Worm (Caenorhabditis elegans) whole organism, young adult: ENCODE measurements around the gene C56C10.7.

Experiments
- B0336.3 ChIP-seq: fragments of 200-800 bp; sonication (Bioruptor generic); IDR thresholded peaks from 2 replicates; pipeline ENCODE4 v1.3.6; 2022; ENCODE audit warnings: missing genetic modification characterization, missing compliant biosample characterization
- C06A6.2 ChIP-seq: fragments of 200-800 bp; sonication (Bioruptor generic); conservative IDR thresholded peaks from 2 replicates; pipeline ENCODE4 v1.3.6; 2022; ENCODE audit warnings: missing genetic modification characterization, missing compliant biosample characterization
- F57C9.4 ChIP-seq: sonication (generic microtip); optimal IDR thresholded peaks from 2 replicates; lab custom pipeline; 2017; ENCODE audit warnings: mild to moderate bottlenecking, missing genetic modification characterization, missing compliant biosample characterization
- Y53G8AR.9 ChIP-seq: fragments of 200-800 bp; sonication (Bioruptor generic); conservative IDR thresholded peaks from 2 replicates; pipeline ENCODE4 v1.3.6; 2022; ENCODE audit warnings: missing genetic modification reagents, missing genetic modification characterization, missing compliant biosample characterization
- atf-7 ChIP-seq: sonication (generic microtip); optimal IDR thresholded peaks from 2 replicates; lab custom pipeline; 2017; ENCODE audit warnings: mild to moderate bottlenecking, missing genetic modification characterization, missing compliant biosample characterization
- bed-1 ChIP-seq: fragments of 200-800 bp; sonication (Bioruptor generic); IDR thresholded peaks from 2 replicates; pipeline ENCODE4 v1.3.6; 2022; ENCODE audit warnings: missing genetic modification reagents, missing genetic modification characterization, missing compliant biosample characterization
- bed-2 ChIP-seq: fragments of 200-800 bp; sonication (Bioruptor generic); IDR thresholded peaks from 2 replicates; pipeline ENCODE4 v1.3.6; 2022; ENCODE audit warnings: missing genetic modification reagents, missing genetic modification characterization, missing compliant biosample characterization
- cebp-1 ChIP-seq, 2 experiments: fragments of 200-800 bp in 1 of 2; sonication (Bioruptor generic) in 1 of 2; sonication (generic microtip) in 1 of 2; IDR thresholded peaks in 1 of 2; optimal IDR thresholded peaks in 1 of 2; 2 replicates each; pipeline versions ENCODE4 v1.3.6 to Lab custom; 2017 to 2022; ENCODE audit warnings: missing compliant biosample characterization in 2 of 2, missing genetic modification characterization in 2 of 2, mild to moderate bottlenecking in 1 of 2, missing genetic modification reagents in 1 of 2, moderate library complexity in 1 of 2
- ceh-100 ChIP-seq: fragments of 200-800 bp; sonication (Bioruptor generic); IDR thresholded peaks from 2 replicates; pipeline ENCODE4 v1.3.6; 2022; ENCODE audit warnings: missing genetic modification reagents, missing genetic modification characterization, missing compliant biosample characterization
- chd-7 ChIP-seq: sonication (generic microtip); optimal IDR thresholded peaks from 2 replicates; lab custom pipeline; 2016; ENCODE audit warnings: mild to moderate bottlenecking, missing genetic modification characterization, moderate library complexity, missing compliant biosample characterization
- dox-1 ChIP-seq: fragments of 200-800 bp; sonication (Bioruptor generic); IDR thresholded peaks from 2 replicates; pipeline ENCODE4 v1.3.6; 2022; ENCODE audit warnings: missing genetic modification reagents, missing genetic modification characterization, missing compliant biosample characterization
- dpff-1 ChIP-seq: sonication (generic microtip); optimal IDR thresholded peaks from 2 replicates; lab custom pipeline; 2017; ENCODE audit warnings: mild to moderate bottlenecking, missing genetic modification characterization, missing compliant biosample characterization
- egl-44 ChIP-seq: fragments of 200-800 bp; sonication (Bioruptor generic); IDR thresholded peaks from 2 replicates; pipeline ENCODE4 v1.3.6; 2022; ENCODE audit warnings: missing genetic modification reagents, missing genetic modification characterization, missing compliant biosample characterization
- egrh-3 ChIP-seq: fragments of 200-800 bp; sonication (Bioruptor generic); IDR thresholded peaks from 2 replicates; pipeline ENCODE4 v1.3.6; 2022; ENCODE audit warnings: missing genetic modification reagents, missing genetic modification characterization, missing compliant biosample characterization
- ets-4 ChIP-seq: fragments of 200-800 bp; sonication (Bioruptor generic); optimal IDR thresholded peaks from 2 replicates; lab custom pipeline; 2018; ENCODE audit warnings: mild to moderate bottlenecking, missing genetic modification characterization, missing compliant biosample characterization
- hlh-26 ChIP-seq: fragments of 200-800 bp; sonication (Bioruptor generic); conservative IDR thresholded peaks from 2 replicates; pipeline ENCODE4 v1.3.6; 2022; ENCODE audit warnings: missing genetic modification reagents, missing genetic modification characterization, missing compliant biosample characterization
- hsf-1 ChIP-seq: fragments of 200-800 bp; sonication (Bioruptor generic); IDR thresholded peaks from 2 replicates; pipeline ENCODE4 v1.3.6; 2022; ENCODE audit warnings: missing genetic modification reagents, missing genetic modification characterization, missing compliant biosample characterization
- let-526 ChIP-seq: fragments of 200-800 bp; sonication (Bioruptor generic); IDR thresholded peaks from 2 replicates; pipeline ENCODE4 v1.3.6; 2022; ENCODE audit warnings: missing genetic modification reagents, missing genetic modification characterization, missing compliant biosample characterization
- lsy-27 ChIP-seq: sonication (generic microtip); optimal IDR thresholded peaks from 2 replicates; lab custom pipeline; 2017; ENCODE audit warnings: missing genetic modification characterization, mild to moderate bottlenecking, missing compliant biosample characterization, antibody characterized with exemption, missing genotype, borderline replicate concordance; ENCODE audit not compliant: insufficient read depth
- madf-3 ChIP-seq: fragments of 200-800 bp; sonication (Bioruptor generic); IDR thresholded peaks from 2 replicates; pipeline ENCODE4 v1.3.6; 2022; ENCODE audit warnings: missing genetic modification reagents, missing genetic modification characterization, missing compliant biosample characterization
- mel-28 ChIP-seq: sonication (generic microtip); optimal IDR thresholded peaks from 2 replicates; lab custom pipeline; 2016; ENCODE audit warnings: borderline replicate concordance, mild to moderate bottlenecking, missing genetic modification characterization, missing compliant biosample characterization
- mxl-1 ChIP-seq: sonication (generic microtip); optimal IDR thresholded peaks from 2 replicates; lab custom pipeline; 2016; ENCODE audit warnings: missing genetic modification characterization, missing compliant biosample characterization
- nfyb-1 ChIP-seq: fragments of 200-800 bp; sonication (Bioruptor generic); IDR thresholded peaks from 2 replicates; pipeline ENCODE4 v1.3.6; 2022; ENCODE audit warnings: missing genetic modification reagents, missing genetic modification characterization, missing compliant biosample characterization
- nhr-80 ChIP-seq: sonication (generic microtip); optimal IDR thresholded peaks from 2 replicates; lab custom pipeline; 2016; ENCODE audit warnings: missing genetic modification characterization, missing compliant biosample characterization
- rpc-1 ChIP-seq, 2 experiments: fragments of 150-350 bp in 1 of 2; sonication (generic microtip) in 1 of 2; optimal IDR thresholded peaks; 2 replicates each; lab custom pipeline; 2014 to 2018; ENCODE audit warnings: missing biosample characterization in 1 of 2, missing genetic modification characterization in 1 of 2, missing genetic modification reagents in 1 of 2, missing genotype in 1 of 2
- sea-2 ChIP-seq: fragments of 200-800 bp; sonication (Bioruptor generic); IDR thresholded peaks from 2 replicates; pipeline ENCODE4 v1.3.6; 2022; ENCODE audit warnings: missing genetic modification characterization, missing compliant biosample characterization
- snpc-1.1 ChIP-seq: sonication (generic microtip); optimal IDR thresholded peaks from 2 replicates; lab custom pipeline; 2017; ENCODE audit warnings: missing genetic modification characterization, mild to moderate bottlenecking, missing compliant biosample characterization, antibody characterized with exemption, moderate library complexity, missing genotype, missing genetic modification reagents; ENCODE audit not compliant: insufficient read depth
- snpc-3.4 ChIP-seq: sonication (generic microtip); optimal IDR thresholded peaks from 2 replicates; lab custom pipeline; 2017; ENCODE audit warnings: missing genetic modification characterization, mild to moderate bottlenecking, missing compliant biosample characterization, antibody characterized with exemption, moderate library complexity, missing genotype, missing genetic modification reagents
- sptf-2 ChIP-seq: fragments of 200-800 bp; sonication (Bioruptor generic); optimal IDR thresholded peaks from 2 replicates; lab custom pipeline; 2018; ENCODE audit warnings: mild to moderate bottlenecking, missing genetic modification characterization, missing compliant biosample characterization
- zfh-2 ChIP-seq: fragments of 200-800 bp; sonication (Bioruptor generic); conservative IDR thresholded peaks from 2 replicates; pipeline ENCODE4 v1.3.6; 2022; ENCODE audit warnings: missing genetic modification reagents, missing genetic modification characterization, missing compliant biosample characterization
- ztf-26 ChIP-seq: sonication (generic microtip); optimal IDR thresholded peaks from 2 replicates; lab custom pipeline; 2017; ENCODE audit warnings: missing genetic modification characterization, missing compliant biosample characterization

C56C10.7 gene

ce11 chrII:6616770-6617169, 29.4 kb upstream of the C56C10.7 start, which contains the start of gene klf-3:
klf-3 (plus strand) TSS chrII:6616878.
- TF ChIP-seq sea-2 (GFP tag; lab: Robert Waterston, UW) (no peak), hsf-1 (GFP tag; lab: Robert Waterston, UW) (no peak), zfh-2 (GFP tag; lab: Robert Waterston, UW) (no peak)
- TF ChIP-seq, all 124 proteins: peak for 0

DNA sequence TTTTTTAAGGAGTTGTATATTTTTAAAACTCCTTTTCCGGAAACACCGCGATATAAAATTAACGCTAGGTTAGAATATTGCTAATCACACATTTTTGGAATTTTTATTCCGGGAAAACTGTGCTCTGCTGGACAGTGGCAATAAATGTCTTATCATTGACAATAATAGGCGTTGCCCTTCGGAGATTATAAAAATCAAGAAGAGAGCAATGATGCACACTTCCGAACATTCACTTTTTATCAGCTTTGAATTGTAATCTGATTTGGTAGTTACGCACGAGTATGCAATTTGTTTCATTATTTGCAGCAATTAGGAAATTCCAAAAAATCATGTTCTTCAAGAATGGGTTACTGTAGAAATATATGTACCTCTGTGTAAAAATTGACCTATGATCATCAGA, 28.8 kb upstream of the C56C10.7 start:
- TF ChIP-seq lsy-27, result no peak
- TF ChIP-seq hlh-26, result no peak
- peak; percentile 56 for TF ChIP-seq nhr-80
- TF ChIP-seq Y53G8AR.9, result no peak

DNA sequence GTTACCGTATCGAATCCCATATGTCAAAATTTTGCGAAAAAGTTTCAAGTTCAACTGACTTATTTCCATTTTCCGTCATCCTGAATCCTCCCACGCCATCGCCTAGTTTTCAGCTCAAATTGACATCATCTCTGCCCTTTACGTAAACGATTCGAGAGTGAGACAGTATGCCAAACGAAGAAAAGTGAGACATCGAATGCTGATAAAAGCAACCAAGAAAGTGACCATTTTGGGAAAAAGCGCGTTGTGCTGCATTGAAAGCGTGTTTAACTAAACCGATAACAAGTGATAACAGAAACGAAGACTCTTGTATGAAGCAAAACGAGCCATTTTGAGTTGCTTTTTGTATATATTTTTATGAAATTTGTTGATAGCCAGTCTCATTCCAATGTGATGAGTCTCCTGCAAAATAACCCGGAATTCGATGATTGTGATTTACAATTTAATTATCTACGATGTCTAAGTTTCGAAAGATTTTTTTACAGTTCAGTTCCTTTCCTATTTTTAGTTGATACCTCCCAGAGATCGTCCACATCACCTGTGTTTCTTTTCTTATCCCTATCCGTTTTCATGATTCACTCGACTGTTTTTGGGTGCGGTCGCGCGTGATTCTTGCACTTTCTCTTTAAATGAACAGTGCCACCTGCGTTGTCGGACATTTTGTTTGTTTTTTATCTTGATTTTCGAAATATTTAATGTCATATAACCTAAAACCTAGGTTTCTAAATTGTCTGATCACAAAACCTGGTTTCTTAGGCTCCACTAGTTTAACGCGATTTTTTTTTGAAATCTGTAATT, 28.1 kb upstream of the C56C10.7 start:
- peak; percentile 94 for TF ChIP-seq nhr-80
- TF ChIP-seq mxl-1, result no peak
- no peak for TF ChIP-seq ztf-26
- TF ChIP-seq bed-1 (GFP tag; lab: Robert Waterston, UW), result no peak
- TF ChIP-seq ets-4 (GFP tag; lab: Kevin White, UChicago), result peak; percentile 34
- TF ChIP-seq egl-44 (GFP tag; lab: Robert Waterston, UW), result no peak
- TF ChIP-seq bed-2 (GFP tag; lab: Robert Waterston, UW), result no peak
- no peak for TF ChIP-seq snpc-1.1
- peak; percentile 38 for TF ChIP-seq atf-7
- no peak for TF ChIP-seq chd-7
- no peak for TF ChIP-seq cebp-1 (GFP tag; IDR thresholded peaks at IDR 0.05; lab: Robert Waterston, UW)
- no peak for TF ChIP-seq cebp-1 (tag; optimal IDR thresholded peaks at IDR 0.05; lab: Kevin White, UChicago)
- TF ChIP-seq B0336.3, result no peak
- TF ChIP-seq rpc-1 (optimal IDR thresholded peaks at IDR 0.05; lab: Kevin White, UChicago), result no peak
- no peak for TF ChIP-seq rpc-1 (tag; optimal IDR thresholded peaks at IDR 0.05; lab: Kevin White, UChicago)
- TF ChIP-seq dpff-1 (tag; lab: Kevin White, UChicago), result no peak
- TF ChIP-seq dox-1 (GFP tag; lab: Robert Waterston, UW), result peak; percentile 59
- TF ChIP-seq ceh-100 (GFP tag; lab: Robert Waterston, UW), result no peak
- no peak for TF ChIP-seq let-526
- no peak for TF ChIP-seq F57C9.4 (tag; lab: Kevin White, UChicago)
- TF ChIP-seq nfyb-1, result no peak
- no peak for TF ChIP-seq C06A6.2 (GFP tag; lab: Robert Waterston, UW)
- no peak for TF ChIP-seq sptf-2 (GFP tag; lab: Kevin White, UChicago)
- TF ChIP-seq madf-3 (GFP tag; lab: Robert Waterston, UW), result no peak
- no peak for TF ChIP-seq egrh-3 (GFP tag; lab: Robert Waterston, UW)

DNA sequence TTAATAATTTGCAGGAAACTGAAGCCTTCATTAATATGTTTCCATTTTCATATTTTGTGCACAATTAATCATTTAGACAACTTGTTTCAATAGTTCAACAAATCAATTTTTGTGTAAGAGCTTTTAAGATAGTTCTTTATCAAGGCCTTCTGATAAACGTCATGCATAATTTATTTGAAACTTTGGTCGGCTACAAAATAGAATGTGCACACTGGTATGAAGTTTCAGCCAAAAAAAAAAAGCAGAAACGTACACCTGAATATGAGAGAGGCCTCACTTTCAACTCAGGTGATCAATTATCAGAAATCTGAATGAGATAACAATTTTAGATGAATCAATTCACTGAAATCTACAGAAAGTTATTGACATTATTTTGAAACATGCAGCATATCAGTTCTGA, 27.1 kb upstream of the C56C10.7 start:
- TF ChIP-seq snpc-3.4 (tag; lab: Kevin White, UChicago) (no peak), nhr-80 (peak; percentile 31)

DNA sequence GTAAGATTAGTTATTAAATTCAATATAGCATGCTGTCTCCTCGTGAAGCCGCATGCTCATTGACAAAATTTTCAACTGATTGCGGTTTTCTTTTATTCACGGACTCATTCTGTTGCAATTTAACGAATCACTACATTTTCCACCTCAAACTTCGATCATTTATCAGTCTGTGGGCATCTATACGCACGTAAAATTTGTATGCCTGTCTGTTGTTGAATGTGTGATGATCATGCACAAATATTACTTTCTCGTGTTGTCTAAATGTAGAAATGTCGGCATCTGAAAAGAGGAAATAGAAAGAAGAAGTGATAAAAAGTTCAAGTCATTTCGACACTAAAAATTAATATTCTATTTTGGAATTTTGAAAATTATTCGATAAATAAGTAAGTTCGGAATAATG, 25.2 kb upstream of the C56C10.7 start:
- TF ChIP-seq mel-28 (tag; lab: Kevin White, UChicago) (no peak), nhr-80 (peak; percentile 74)
- TF ChIP-seq, all 124 proteins: peak for 1
